Worm (Caenorhabditis elegans): ENCODE results near the gene nhr-180.

nhr-180 gene

DNA sequence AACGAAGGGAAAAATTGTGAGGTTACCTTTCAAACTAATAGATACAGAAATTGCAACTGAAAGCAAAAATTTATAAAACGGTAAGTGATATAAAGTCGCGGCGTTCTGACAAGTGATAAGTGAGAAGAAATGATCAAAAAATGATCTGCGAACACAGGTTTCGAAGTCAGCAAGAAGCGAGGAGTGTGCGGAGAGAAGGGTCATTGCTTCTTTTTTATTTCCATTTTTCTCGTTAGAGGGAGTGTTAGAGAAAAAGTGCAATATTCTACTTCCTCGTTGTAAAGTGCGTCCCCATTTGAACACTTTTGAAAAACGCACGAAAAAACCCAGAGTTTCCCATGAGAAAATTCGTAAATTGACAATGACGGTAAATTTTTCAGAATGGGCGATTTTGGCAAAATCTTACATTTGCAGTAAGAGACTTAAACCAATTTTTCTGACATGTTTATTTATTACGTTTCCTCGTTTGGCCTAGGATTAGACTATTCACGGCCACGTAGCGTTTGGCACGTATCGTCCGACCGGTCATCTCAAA, 9.3 kb upstream of the nhr-180 start, which contains the start of the genes fbxa-72 and srx-21:
Gene fbxa-72, minus strand, starts transcription at position 204 of the 535 bp plus-strand sequence.
Gene srx-21, plus strand, starts transcription at position 485 of the 535 bp plus-strand sequence.
- no peak for TF ChIP-seq nhr-11 (tag; optimal IDR thresholded peaks at IDR 0.05)
- TF ChIP-seq ets-4 (tag; optimal IDR thresholded peaks at IDR 0.05): no peak
- no peak for TF ChIP-seq ceh-31 (tag; optimal IDR thresholded peaks at IDR 0.05)
- no peak for TF ChIP-seq K02D7.2 (tag; optimal IDR thresholded peaks at IDR 0.05)
- no peak for TF ChIP-seq hlh-8 (tag; optimal IDR thresholded peaks at IDR 0.05)
- TF ChIP-seq gmeb-2 (tag; optimal IDR thresholded peaks at IDR 0.05): no peak
- no peak for TF ChIP-seq dve-1 (tag; optimal IDR thresholded peaks at IDR 0.05)
- no peak for TF ChIP-seq ceh-48 (tag; optimal IDR thresholded peaks at IDR 0.05)
- TF ChIP-seq ceh-34 (tag; optimal IDR thresholded peaks at IDR 0.05): no peak
- TF ChIP-seq ref-2 (tag; optimal IDR thresholded peaks at IDR 0.05): no peak
- TF ChIP-seq K09A11.1 (tag; optimal IDR thresholded peaks at IDR 0.05; ENCODE audit: insufficient read depth): no peak

DNA sequence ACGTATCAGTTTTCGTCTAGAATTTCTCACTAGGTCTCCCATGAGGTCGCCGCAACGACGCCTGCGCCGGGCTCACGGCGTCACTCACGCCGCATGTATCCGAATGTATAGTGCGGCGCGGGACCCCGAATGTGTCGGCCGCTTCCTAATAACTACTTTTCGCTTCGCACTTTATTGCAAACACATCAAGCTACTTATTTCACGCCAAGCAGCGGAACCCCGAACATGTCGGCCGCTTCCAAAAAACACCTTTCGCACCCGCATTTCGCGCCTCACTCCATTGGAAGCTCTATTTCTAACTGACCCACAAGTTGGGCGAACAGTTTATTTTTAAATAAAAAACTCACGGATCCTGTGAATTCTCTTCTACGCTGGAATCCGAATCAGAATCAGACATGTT, 8.8 kb upstream of the nhr-180 start:
- TF ChIP-seq hlh-6 (tag; optimal IDR thresholded peaks at IDR 0.05) (no peak), ahr-1 (tag; optimal IDR thresholded peaks at IDR 0.05) (no peak), lin-11 (tag; optimal IDR thresholded peaks at IDR 0.05) (no peak), pqm-1 (tag; optimal IDR thresholded peaks at IDR 0.05) (no peak), hlh-15 (tag; optimal IDR thresholded peaks at IDR 0.05) (no peak), ref-2 (tag; optimal IDR thresholded peaks at IDR 0.05) (no peak), odd-2 (tag; optimal IDR thresholded peaks at IDR 0.05) (no peak), ceh-2 (tag; optimal IDR thresholded peaks at IDR 0.05) (no peak), dve-1 (tag; optimal IDR thresholded peaks at IDR 0.05) (no peak), elt-2 (tag; optimal IDR thresholded peaks at IDR 0.05) (no peak), C08G9.2 (tag; optimal IDR thresholded peaks at IDR 0.05) (no peak), ceh-24 (tag; optimal IDR thresholded peaks at IDR 0.05) (no peak), pha-4 (tag; optimal IDR thresholded peaks at IDR 0.05) (no peak), unc-3 (GFP tag; conservative IDR thresholded peaks at IDR 0.05) (no peak), unc-3 (tag; optimal IDR thresholded peaks at IDR 0.05) (no peak)

- TF ChIP-seq Y22D7AL.16 (tag; optimal IDR thresholded peaks at IDR 0.05) (no peak), lim-6 (tag; optimal IDR thresholded peaks at IDR 0.05) (no peak), npax-4 (tag; optimal IDR thresholded peaks at IDR 0.05) (no peak)
These were observed 6.9 kb upstream of the nhr-180 start, which contains the start of gene sru-25 for ce11 chrV:674213-674612. sru-25 (minus strand) TSS chrV:674313.

DNA sequence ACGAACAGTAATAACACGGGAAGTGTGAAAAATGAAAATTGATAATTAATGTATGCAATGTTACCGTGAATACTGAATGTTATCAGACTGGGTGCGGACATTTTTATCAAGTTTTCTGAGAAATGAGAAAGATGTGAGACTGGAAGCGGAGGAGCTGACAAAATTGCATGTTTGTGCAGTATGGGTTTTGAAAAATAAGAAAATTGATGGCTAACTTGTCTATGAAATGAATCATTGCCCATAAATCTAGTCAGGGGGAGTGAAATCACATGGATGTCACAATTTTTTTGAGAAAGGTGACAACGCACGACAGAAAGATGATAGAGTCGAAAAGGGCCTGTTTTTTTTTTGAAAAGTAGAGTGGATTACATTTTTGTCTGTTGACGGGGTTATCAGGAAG, 4.0 kb upstream of the nhr-180 start, which contains the start of gene sru-24:
Gene sru-24, minus strand, starts transcription at position 101 of the 400 bp plus-strand sequence.
- TF ChIP-seq ttx-3 (tag; optimal IDR thresholded peaks at IDR 0.05) (no peak), syd-9 (tag; optimal IDR thresholded peaks at IDR 0.05) (no peak), elt-2 (tag; optimal IDR thresholded peaks at IDR 0.05) (no peak), ama-1 (optimal IDR thresholded peaks at IDR 0.05) (no peak), ceh-18 (tag; optimal IDR thresholded peaks at IDR 0.05) (no peak), K09A11.1 (tag; optimal IDR thresholded peaks at IDR 0.05; ENCODE audit: insufficient read depth) (no peak), ceh-22 (tag; optimal IDR thresholded peaks at IDR 0.05) (no peak), pha-4 (tag; optimal IDR thresholded peaks at IDR 0.05) (no peak), ceh-45 (GFP tag; IDR thresholded peaks at IDR 0.05) (no peak), fkh-10 (GFP tag; optimal IDR thresholded peaks at IDR 0.05) (no peak), mec-3 (tag; optimal IDR thresholded peaks at IDR 0.05; ENCODE audit: borderline replicate concordance) (no peak)

ce11 chrV:664337-664847, 2.9 kb downstream of the nhr-180 start, which contains the start of the genes F31F4.11 and srh-266:
F31F4.11 (minus strand) TSS chrV:664437.
srh-266 (plus strand) TSS chrV:664797.
- no peak for TF ChIP-seq K02D7.2 (tag; optimal IDR thresholded peaks at IDR 0.05)
- no peak for TF ChIP-seq unc-3 (GFP tag; conservative IDR thresholded peaks at IDR 0.05)
- no peak for TF ChIP-seq unc-3 (tag; optimal IDR thresholded peaks at IDR 0.05)
- TF ChIP-seq madf-2 (tag; optimal IDR thresholded peaks at IDR 0.05): no peak
- TF ChIP-seq ceh-34 (tag; optimal IDR thresholded peaks at IDR 0.05): no peak
- TF ChIP-seq ceh-14 (tag; optimal IDR thresholded peaks at IDR 0.05): no peak
- TF ChIP-seq elt-2 (tag; optimal IDR thresholded peaks at IDR 0.05): no peak
- TF ChIP-seq tbx-2 (tag; optimal IDR thresholded peaks at IDR 0.05): no peak
- TF ChIP-seq hlh-15 (tag; optimal IDR thresholded peaks at IDR 0.05): no peak
- TF ChIP-seq tbx-7 (tag; optimal IDR thresholded peaks at IDR 0.05): no peak
- TF ChIP-seq npax-4 (tag; optimal IDR thresholded peaks at IDR 0.05): no peak
- TF ChIP-seq pqm-1 (tag; optimal IDR thresholded peaks at IDR 0.05): no peak
- no peak for TF ChIP-seq nhr-232 (tag; optimal IDR thresholded peaks at IDR 0.05)
- TF ChIP-seq ttx-3 (tag; optimal IDR thresholded peaks at IDR 0.05): no peak
- TF ChIP-seq K09A11.1 (tag; optimal IDR thresholded peaks at IDR 0.05; ENCODE audit: insufficient read depth): no peak

All from whole organism, late embryonic.